Worm (Caenorhabditis elegans) whole organism, L4 larva: ENCODE data around the gene F54F7.14.

Source experiments
- egl-27 ChIP-seq: sonication (generic microtip); optimal IDR thresholded peaks from 3 replicates; lab custom pipeline; 2017; ENCODE audit warnings: missing biosample characterization, missing genetic modification reagents, missing genetic modification characterization
- hlh-30 ChIP-seq: sonication (generic microtip); optimal IDR thresholded peaks from 2 replicates; lab custom pipeline; 2017; ENCODE audit warnings: antibody characterized with exemption, mild to moderate bottlenecking, missing genetic modification characterization, missing compliant biosample characterization; ENCODE audit not compliant: insufficient read depth
- mxl-2 ChIP-seq: fragments of 200-800 bp; sonication (Bioruptor generic); conservative IDR thresholded peaks from 2 replicates; pipeline ENCODE4 v1.3.6; 2022; ENCODE audit warnings: missing genetic modification reagents, missing genetic modification characterization, missing compliant biosample characterization
- nhr-76 ChIP-seq: fragments of 150-350 bp; optimal IDR thresholded peaks from 2 replicates; lab custom pipeline; 2014; ENCODE audit warnings: missing biosample characterization, missing genetic modification characterization
- snpc-4 ChIP-seq: fragments of 150-350 bp; optimal IDR thresholded peaks from 2 replicates; lab custom pipeline; 2014; ENCODE audit warnings: missing biosample characterization, missing genetic modification characterization

DNA sequence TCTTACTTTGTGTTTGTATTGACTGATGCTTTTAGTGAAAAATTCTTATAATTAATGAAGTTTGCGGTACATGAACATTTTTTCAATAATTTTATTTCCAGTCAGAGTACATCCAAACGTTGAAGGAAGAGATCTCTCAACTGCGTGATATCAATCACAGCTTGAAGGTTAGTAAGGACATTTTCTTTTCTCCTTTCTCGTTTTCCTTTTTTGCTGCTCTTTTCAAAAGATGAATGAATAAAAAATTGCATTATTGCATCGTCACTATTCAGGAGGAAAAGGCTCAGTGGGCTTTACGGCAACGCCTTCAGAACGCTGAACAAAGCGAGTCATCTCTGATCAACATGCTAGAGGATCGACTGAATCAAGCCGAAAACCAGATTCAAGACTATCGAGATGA is 23.8 kb upstream of the F54F7.14 start:
- TF ChIP-seq mxl-2 (GFP tag; lab: Robert Waterston, UW) (no peak), hlh-30 (tag; lab: Kevin White, UChicago) (no peak), nhr-76 (no peak), snpc-4 (tag; lab: Kevin White, UChicago) (no peak), egl-27 (no peak)
